Fruit fly (Drosophila melanogaster): ENCODE measurements around the gene CG14330.

DNA sequence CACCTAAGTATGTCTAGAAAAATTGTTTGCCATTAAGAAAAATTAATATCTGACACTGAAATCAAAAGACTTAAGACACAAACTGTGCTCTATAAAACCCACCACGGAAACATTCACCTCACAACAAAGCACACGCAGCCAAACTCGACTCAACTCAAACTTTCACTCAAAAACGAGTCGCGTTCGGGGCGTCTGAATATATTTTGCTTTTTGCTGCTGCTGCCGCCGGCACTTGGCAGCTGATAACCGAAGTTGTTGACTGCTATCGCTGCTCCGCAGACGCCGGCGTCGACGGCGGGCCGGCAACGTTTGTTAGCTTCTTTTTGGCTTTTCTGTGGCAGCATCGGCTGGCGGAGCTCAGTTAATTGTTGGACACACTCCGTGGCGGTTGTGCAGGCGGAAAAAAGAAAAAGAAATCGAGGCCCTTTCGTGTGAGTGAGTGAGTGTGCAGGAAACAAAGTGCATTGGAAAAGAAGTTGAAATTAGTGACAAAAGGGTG, 31.1 kb downstream of the CG14330 start, which contains the start of gene cysu:
- TF ChIP-seq EcR (GFP tag; optimal IDR thresholded peaks at IDR 0.05) (no peak), Pif1A (GFP tag; optimal IDR thresholded peaks at IDR 0.05) (no peak), CG9948 (tag; optimal IDR thresholded peaks at IDR 0.05) (no peak), CG4496 (GFP tag; IDR thresholded peaks at IDR 0.05) (no peak), fd96Ca (GFP tag; IDR thresholded peaks at IDR 0.05) (no peak), CG8159 (tag; optimal IDR thresholded peaks at IDR 0.05) (no peak), CG13204 (GFP tag; optimal IDR thresholded peaks at IDR 0.05) (no peak), CG34367 (tag; optimal IDR thresholded peaks at IDR 0.05) (no peak), CG17806 (tag; optimal IDR thresholded peaks at IDR 0.05) (no peak), CG10348 (GFP tag; IDR thresholded peaks at IDR 0.05) (no peak), gl (tag; optimal IDR thresholded peaks at IDR 0.05) (no peak), Ets98B (GFP tag; IDR thresholded peaks at IDR 0.05) (no peak)
